Worm (Caenorhabditis elegans) whole organism, L4 larva: ENCODE data around the gene T08G3.6.

Source experiments
- nhr-10 ChIP-seq: fragments of 150-350 bp; optimal IDR thresholded peaks from 2 replicates; lab custom pipeline; 2014; ENCODE audit warnings: missing biosample characterization, missing genetic modification characterization
- nhr-76 ChIP-seq: fragments of 150-350 bp; optimal IDR thresholded peaks from 2 replicates; lab custom pipeline; 2014; ENCODE audit warnings: missing biosample characterization, missing genetic modification characterization

ce11 chrV:16417014-16417413 lies 28.8 kb upstream of the T08G3.6 start, which contains the start of gene str-55:
- TF ChIP-seq nhr-10 (no peak), nhr-76 (tag; lab: Kevin White, UChicago) (no peak)
